Fruit fly (Drosophila melanogaster): ENCODE measurements around the gene spidey.

DNA sequence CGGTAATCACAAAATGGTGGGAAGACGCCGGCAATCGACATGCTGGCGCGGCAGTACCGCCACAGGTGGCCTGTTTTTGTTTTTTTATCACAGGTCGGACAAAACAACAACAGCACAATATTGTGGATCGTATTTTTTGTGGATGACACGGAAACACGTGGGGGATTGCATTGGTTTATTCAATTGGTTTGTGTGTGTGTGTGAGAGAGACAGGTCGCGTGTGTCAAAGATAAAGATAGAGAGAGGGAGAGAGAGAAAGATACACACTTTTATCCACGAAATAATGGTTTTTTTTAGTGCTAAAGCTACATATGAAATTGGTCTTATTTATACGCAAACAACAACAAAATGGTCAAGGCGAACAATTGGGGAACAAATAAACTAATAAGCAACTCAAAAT, 50.3 kb downstream of the spidey start:
- TF ChIP-seq net (GFP tag; optimal IDR thresholded peaks at IDR 0.05): no peak
- TF ChIP-seq OdsH (GFP tag; optimal IDR thresholded peaks at IDR 0.05): no peak
- TF ChIP-seq Blimp-1 (GFP tag; optimal IDR thresholded peaks at IDR 0.05): no peak
- no peak for TF ChIP-seq CG1621 (tag; optimal IDR thresholded peaks at IDR 0.05)
- TF ChIP-seq esn (GFP tag; optimal IDR thresholded peaks at IDR 0.05): no peak
- no peak for TF ChIP-seq Met (GFP tag; optimal IDR thresholded peaks at IDR 0.05)
